Worm (Caenorhabditis elegans) whole organism, early embryonic: ENCODE measurements around the gene znf-474.

Experiments used
- B0310.2 ChIP-seq: sonication (generic microtip); optimal IDR thresholded peaks from 2 replicates; lab custom pipeline; 2016; ENCODE audit warnings: mild to moderate bottlenecking, missing genetic modification characterization, missing compliant biosample characterization
- F13C5.2 ChIP-seq: sonication (generic microtip); optimal IDR thresholded peaks from 2 replicates; lab custom pipeline; 2017; ENCODE audit warnings: mild to moderate bottlenecking, missing genetic modification characterization, inconsistent platforms, missing compliant biosample characterization
- aly-1 ChIP-seq: sonication (generic microtip); optimal IDR thresholded peaks from 2 replicates; lab custom pipeline; 2016; ENCODE audit warnings: missing genetic modification characterization, missing compliant biosample characterization
- ama-1 ChIP-seq: fragments of 150-350 bp; optimal IDR thresholded peaks from 2 replicates; lab custom pipeline; 2014
- ceh-13 ChIP-seq: fragments of 200-800 bp; sonication (Bioruptor generic); optimal IDR thresholded peaks from 2 replicates; lab custom pipeline; 2018; ENCODE audit warnings: mild to moderate bottlenecking, missing genetic modification characterization, missing compliant biosample characterization
- ceh-36 ChIP-seq: sonication (generic microtip); optimal IDR thresholded peaks from 2 replicates; lab custom pipeline; 2016; ENCODE audit warnings: missing genetic modification characterization, inconsistent platforms, missing compliant biosample characterization
- ets-7 ChIP-seq: sonication (generic microtip); optimal IDR thresholded peaks from 2 replicates; lab custom pipeline; 2016; ENCODE audit warnings: missing genotype, missing genetic modification characterization, missing compliant biosample characterization
- flt-1 ChIP-seq: fragments of 200-800 bp; sonication (Bioruptor generic); IDR thresholded peaks from 2 replicates; pipeline ENCODE4 v1.3.6; 2022; ENCODE audit warnings: missing genetic modification characterization, missing compliant biosample characterization
- hmbx-1 ChIP-seq: sonication (generic microtip); optimal IDR thresholded peaks from 2 replicates; lab custom pipeline; 2016; ENCODE audit warnings: mild to moderate bottlenecking, missing genetic modification characterization, missing compliant biosample characterization
- hmg-4 ChIP-seq: fragments of 200-800 bp; sonication (Bioruptor generic); optimal IDR thresholded peaks from 2 replicates; lab custom pipeline; 2018; ENCODE audit warnings: mild to moderate bottlenecking, missing genetic modification characterization, missing compliant biosample characterization
- hnd-1 ChIP-seq: sonication (generic microtip); optimal IDR thresholded peaks from 2 replicates; lab custom pipeline; 2016; ENCODE audit warnings: missing genetic modification characterization, missing compliant biosample characterization
- pes-1 ChIP-seq: fragments of 200-800 bp; sonication (Bioruptor generic); IDR thresholded peaks from 2 replicates; pipeline ENCODE4 v1.3.6; 2022; ENCODE audit warnings: missing genetic modification reagents, missing genetic modification characterization, missing compliant biosample characterization
- scrt-1 ChIP-seq: fragments of 200-800 bp; sonication (Bioruptor generic); IDR thresholded peaks from 2 replicates; pipeline ENCODE4 v1.3.6; 2022; ENCODE audit warnings: missing genetic modification characterization, missing compliant biosample characterization
- sea-1 ChIP-seq: fragments of 200-800 bp; sonication (Bioruptor generic); conservative IDR thresholded peaks from 2 replicates; pipeline ENCODE4 v1.3.6; 2022; ENCODE audit warnings: missing genetic modification characterization, missing compliant biosample characterization
- tbx-11 ChIP-seq: fragments of 200-800 bp; sonication (Bioruptor generic); IDR thresholded peaks from 2 replicates; pipeline ENCODE4 v1.3.6; 2022; ENCODE audit warnings: missing genetic modification characterization, missing compliant biosample characterization
- tbx-37 ChIP-seq: fragments of 200-800 bp; sonication (Bioruptor generic); conservative IDR thresholded peaks from 2 replicates; pipeline ENCODE4 v1.3.6; 2022; ENCODE audit warnings: missing genetic modification reagents, missing genetic modification characterization, missing compliant biosample characterization
- tra-4 ChIP-seq: sonication (generic microtip); optimal IDR thresholded peaks from 2 replicates; lab custom pipeline; 2017; ENCODE audit warnings: missing genetic modification characterization, missing compliant biosample characterization

Gene znf-474

DNA sequence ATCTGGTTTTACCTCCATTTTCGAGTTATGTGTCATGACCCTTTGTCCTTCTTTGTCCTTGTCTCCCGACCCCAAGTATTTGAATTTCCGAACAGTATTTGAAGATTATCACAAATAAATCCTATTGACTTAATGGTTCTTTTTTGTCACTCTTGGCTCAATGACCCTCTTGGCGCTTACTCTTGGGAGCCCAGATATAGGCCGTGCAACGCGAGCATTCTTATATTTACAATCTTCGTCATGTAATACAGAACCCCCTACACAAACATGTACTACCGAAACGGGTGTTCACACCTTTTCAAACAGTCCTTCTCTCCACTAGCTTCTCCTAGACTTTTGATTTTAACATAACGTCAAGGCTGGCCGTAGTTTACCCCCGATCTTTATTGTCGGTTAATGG, 6.0 kb upstream of the znf-474 start, which contains the start of gene M153.5:
Gene M153.5 (plus strand): TSS at position 301 of the 400 bp plus-strand sequence.
- TF ChIP-seq tbx-37 = no peak
- no peak for TF ChIP-seq tbx-11 (GFP tag; lab: Robert Waterston, UW)
- no peak for TF ChIP-seq aly-1 (tag; lab: Kevin White, UChicago)
- TF ChIP-seq ets-7 (tag; lab: Kevin White, UChicago) = no peak
- TF ChIP-seq hmg-4 (GFP tag; lab: Kevin White, UChicago) = no peak
- TF ChIP-seq ceh-13 (GFP tag; lab: Kevin White, UChicago) = no peak
- TF ChIP-seq flt-1 (GFP tag; lab: Robert Waterston, UW) = no peak
- no peak for TF ChIP-seq sea-1
- no peak for TF ChIP-seq hnd-1 (tag; lab: Kevin White, UChicago)
- no peak for TF ChIP-seq ama-1
- TF ChIP-seq F13C5.2 (tag; lab: Kevin White, UChicago) = no peak
- no peak for TF ChIP-seq B0310.2 (tag; lab: Kevin White, UChicago)
- TF ChIP-seq tra-4 (tag; lab: Kevin White, UChicago) = no peak
- no peak for TF ChIP-seq ceh-36
- TF ChIP-seq scrt-1 (GFP tag; lab: Robert Waterston, UW) = no peak

DNA sequence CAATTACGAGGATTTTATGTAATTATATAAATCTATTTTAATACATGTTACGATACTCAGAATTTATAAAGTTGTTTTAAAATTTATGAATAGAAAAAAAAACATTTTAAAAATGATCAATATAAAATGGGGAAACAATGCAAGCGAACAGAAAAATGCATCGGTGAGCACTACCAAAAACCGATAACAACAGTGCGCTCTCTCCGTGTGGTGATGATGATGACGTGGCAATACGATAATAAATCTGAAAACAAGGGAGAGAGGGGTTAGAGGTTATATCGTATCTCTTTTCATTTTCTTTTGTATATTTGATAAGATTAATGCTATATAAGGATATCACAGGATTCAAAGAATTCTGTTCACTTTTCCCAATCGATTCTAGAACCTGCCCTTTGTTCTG, 3.8 kb upstream of the znf-474 start:
- TF ChIP-seq hmbx-1 = no peak
- TF ChIP-seq tbx-11 (GFP tag; lab: Robert Waterston, UW) = no peak
- no peak for TF ChIP-seq hnd-1 (tag; lab: Kevin White, UChicago)
- no peak for TF ChIP-seq tra-4 (tag; lab: Kevin White, UChicago)
- no peak for TF ChIP-seq F13C5.2 (tag; lab: Kevin White, UChicago)
- no peak for TF ChIP-seq B0310.2 (tag; lab: Kevin White, UChicago)
- no peak for TF ChIP-seq ama-1
- no peak for TF ChIP-seq tbx-37
- no peak for TF ChIP-seq flt-1 (GFP tag; lab: Robert Waterston, UW)
- no peak for TF ChIP-seq scrt-1 (GFP tag; lab: Robert Waterston, UW)
- no peak for TF ChIP-seq hmg-4 (GFP tag; lab: Kevin White, UChicago)

DNA sequence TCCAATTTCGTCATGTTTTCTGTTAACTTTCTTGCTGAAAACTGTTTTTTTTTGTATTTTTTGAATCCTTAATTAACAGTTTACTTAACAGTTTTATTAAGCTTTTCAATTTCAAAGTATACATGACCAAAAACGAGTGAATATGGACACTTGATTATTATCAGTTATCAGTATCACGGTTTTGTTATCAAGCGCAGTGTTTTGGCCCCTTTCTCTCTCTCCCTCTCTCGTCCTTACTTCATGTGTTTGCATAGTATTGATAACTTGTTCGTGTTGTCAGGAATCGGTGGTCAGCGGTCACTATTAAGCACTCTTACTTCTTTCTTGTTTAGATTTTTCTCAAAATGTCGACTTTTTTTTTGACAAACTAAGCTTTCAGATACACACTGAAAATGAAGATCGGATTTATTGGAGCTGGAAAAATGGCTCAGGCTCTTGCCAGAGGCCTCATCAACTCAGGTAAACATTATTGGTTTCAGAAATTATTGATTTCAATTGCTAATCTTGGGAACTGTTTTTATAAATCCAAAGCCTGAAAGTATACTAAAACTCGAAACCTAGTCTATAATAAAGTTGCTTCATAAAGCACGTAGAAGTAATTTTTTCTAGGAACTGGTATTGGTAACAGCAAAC, 3.2 kb upstream of the znf-474 start, which contains the start of gene pycr-1:
Gene pycr-1 (plus strand): TSS at position 380 of the 633 bp plus-strand sequence.
- TF ChIP-seq tbx-11 (GFP tag; lab: Robert Waterston, UW) (no peak), ceh-36 (no peak), hnd-1 (tag; lab: Kevin White, UChicago) (no peak), hmbx-1 (no peak), scrt-1 (GFP tag; lab: Robert Waterston, UW) (no peak), pes-1 (no peak)

DNA sequence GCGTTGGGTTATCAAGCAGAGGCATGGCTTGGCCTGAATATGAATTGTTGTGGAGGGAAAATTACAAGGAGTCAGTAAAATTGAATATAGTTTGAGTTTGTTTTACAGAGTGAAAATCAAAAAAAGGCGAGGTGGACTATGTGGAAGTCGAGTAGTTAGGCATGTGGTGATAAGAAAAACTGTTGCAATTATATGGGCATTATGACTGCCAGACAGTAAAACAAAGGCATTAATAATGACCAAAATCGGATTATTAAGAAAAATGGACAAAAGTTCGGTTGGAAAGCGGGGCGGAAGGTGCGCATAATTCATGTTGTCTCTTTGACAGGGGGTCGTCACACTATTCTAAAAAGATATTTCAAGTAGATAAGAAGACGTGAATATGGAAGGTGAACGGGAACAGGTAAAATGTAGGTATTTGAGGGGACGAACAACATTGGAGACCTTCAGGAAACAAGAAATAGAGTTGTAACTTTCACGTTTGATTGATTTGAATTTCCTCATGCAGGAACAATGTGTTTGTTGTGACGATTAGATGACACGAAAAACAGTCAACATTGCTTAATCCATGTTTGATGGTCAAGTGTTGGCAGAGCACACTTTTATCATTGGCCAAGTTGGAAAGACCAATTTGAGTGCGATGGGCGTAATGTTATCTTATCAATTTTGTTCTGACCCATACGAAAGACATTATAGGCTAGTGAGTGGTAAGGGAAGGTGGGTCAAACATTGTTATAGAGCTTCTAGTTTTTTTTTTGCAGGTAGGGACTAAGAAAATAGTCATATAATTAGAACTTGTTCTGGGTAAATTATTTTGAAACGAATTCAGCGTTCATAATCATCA, 4.6 kb downstream of the znf-474 start, which contains the start of gene mfsd-11:
Gene mfsd-11 (minus strand): TSS at position 51 of the 844 bp plus-strand sequence.
- no peak for TF ChIP-seq scrt-1 (GFP tag; lab: Robert Waterston, UW)
- TF ChIP-seq B0310.2 (tag; lab: Kevin White, UChicago) = no peak

DNA sequence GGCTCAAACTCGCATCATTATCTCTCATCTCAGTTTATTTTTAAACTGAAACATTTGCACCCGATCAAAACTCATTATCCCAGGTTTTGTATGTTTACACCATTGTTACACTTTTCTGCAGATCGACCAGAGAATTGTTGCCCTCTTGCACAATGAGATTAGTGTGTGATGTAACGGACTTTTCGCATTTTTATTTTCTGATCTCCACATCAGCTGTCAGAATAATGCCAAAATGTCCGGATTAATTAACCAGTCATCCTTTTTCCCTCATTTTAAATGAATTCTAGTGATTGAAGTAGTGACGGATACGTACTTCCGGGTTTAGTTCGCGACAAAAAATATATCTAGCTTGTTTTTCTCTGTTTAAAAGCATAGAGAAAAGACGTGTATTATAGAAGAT, 8.9 kb downstream of the znf-474 start:
- TF ChIP-seq pes-1 (no peak), flt-1 (GFP tag; lab: Robert Waterston, UW) (no peak), ceh-36 (peak; percentile 18), hmbx-1 (no peak), ama-1 (no peak)

DNA sequence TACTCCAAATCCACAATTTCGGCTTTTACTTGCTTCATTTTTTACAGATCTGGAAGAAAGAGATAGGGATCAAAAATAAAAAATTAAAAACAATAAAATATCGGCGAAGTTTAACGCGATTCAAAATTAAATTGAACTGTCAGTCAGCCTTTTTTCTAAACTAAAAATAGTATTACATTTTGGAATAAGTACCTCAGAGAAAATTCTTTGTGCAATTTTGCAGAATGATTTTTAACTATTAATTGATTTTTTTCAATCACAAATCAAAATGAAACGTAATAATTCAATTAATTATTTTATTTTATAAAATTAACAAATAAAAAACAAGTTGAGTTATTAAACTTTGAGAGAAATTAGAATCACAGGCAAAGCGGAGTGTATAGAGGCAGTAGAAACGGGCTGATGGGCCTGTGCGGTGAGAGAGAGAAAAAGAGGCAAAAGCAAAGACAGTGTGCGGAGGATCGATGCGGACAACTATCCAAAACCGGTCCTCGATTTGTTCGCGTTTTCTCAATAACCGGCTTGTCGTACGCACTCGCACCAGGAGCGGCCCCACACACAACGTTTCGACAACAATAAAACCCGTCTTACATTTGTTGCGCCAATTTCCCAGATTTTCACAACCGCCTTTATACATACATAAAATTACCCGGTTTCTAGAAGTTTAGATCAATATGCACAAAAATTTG, 10.4 kb downstream of the znf-474 start, which contains the start of gene F57G12.2:
Gene F57G12.2 (minus strand): TSS at position 51 of the 689 bp plus-strand sequence.
- TF ChIP-seq hmbx-1 (no peak), flt-1 (GFP tag; lab: Robert Waterston, UW) (no peak), tbx-11 (GFP tag; lab: Robert Waterston, UW) (no peak), pes-1 (no peak), B0310.2 (tag; lab: Kevin White, UChicago) (no peak), scrt-1 (GFP tag; lab: Robert Waterston, UW) (no peak), tbx-37 (no peak), hnd-1 (tag; lab: Kevin White, UChicago) (no peak), aly-1 (tag; lab: Kevin White, UChicago) (no peak), hmg-4 (GFP tag; lab: Kevin White, UChicago) (no peak), F13C5.2 (tag; lab: Kevin White, UChicago) (no peak), ceh-36 (no peak), tra-4 (tag; lab: Kevin White, UChicago) (no peak), ama-1 (no peak), ets-7 (tag; lab: Kevin White, UChicago) (no peak), sea-1 (no peak)

DNA sequence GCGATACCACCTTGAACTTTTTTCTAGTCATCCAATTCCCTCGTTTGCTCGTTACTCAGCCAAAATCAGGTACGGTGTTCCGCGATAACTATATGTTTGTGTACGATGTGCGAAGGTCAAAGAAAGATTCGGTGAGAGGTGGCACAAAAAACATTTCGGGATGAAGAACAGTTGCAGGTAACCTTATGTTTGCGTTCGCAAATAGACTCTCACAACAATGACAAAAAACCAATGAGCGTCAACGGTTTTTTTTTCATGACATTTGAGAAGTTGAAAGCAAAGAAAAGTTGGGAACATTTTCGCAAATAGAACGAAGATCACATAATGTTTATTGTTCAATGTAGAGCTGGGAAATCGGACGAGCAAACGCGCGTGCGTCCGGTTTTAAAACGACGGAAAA, 12.9 kb downstream of the znf-474 start:
- TF ChIP-seq ama-1 (no peak), pes-1 (no peak), B0310.2 (tag; lab: Kevin White, UChicago) (no peak), hmbx-1 (no peak), sea-1 (no peak), ets-7 (tag; lab: Kevin White, UChicago) (no peak)
